Fruit fly (Drosophila melanogaster): ENCODE measurements around the gene CG5359.

The CG5359 gene

dm6 chr3R:9950984-9951383 lies 50.1 kb downstream of the CG5359 start:
- TF ChIP-seq psq (optimal IDR thresholded peaks at IDR 0.05) = no peak
- no peak for TF ChIP-seq Myc (optimal IDR thresholded peaks at IDR 0.05)
- no peak for TF ChIP-seq insv (optimal IDR thresholded peaks at IDR 0.05)

dm6 chr3R:9949903-9950302 lies 51.2 kb downstream of the CG5359 start:
- TF ChIP-seq Sin3A (optimal IDR thresholded peaks at IDR 0.05) (no peak), h (optimal IDR thresholded peaks at IDR 0.05) (no peak)
